Fruit fly (Drosophila melanogaster): Measurements from ENCODE around the gene CG8379.

- TF ChIP-seq brk (GFP tag; optimal IDR thresholded peaks at IDR 0.05) (no peak), N (GFP tag; optimal IDR thresholded peaks at IDR 0.05) (no peak), h (GFP tag; optimal IDR thresholded peaks at IDR 0.05) (no peak), foxo (GFP tag; optimal IDR thresholded peaks at IDR 0.05) (no peak), br (GFP tag; optimal IDR thresholded peaks at IDR 0.05) (no peak), lola (GFP tag; optimal IDR thresholded peaks at IDR 0.05) (no peak), psq (GFP tag; optimal IDR thresholded peaks at IDR 0.05) (no peak), GATAd (GFP tag; optimal IDR thresholded peaks at IDR 0.05) (no peak), usp (GFP tag; optimal IDR thresholded peaks at IDR 0.05) (no peak), CrebA (GFP tag; optimal IDR thresholded peaks at IDR 0.05; ENCODE audit: borderline replicate concordance) (no peak)
Observed at dm6 chr3R:8806638-8807037, 17.6 kb upstream of the CG8379 start.
